Worm (Caenorhabditis elegans) whole organism, mixed stage, embryonic: ENCODE measurements around the gene hex-5.

Experiments used
- blmp-1 ChIP-seq: fragments of 150-350 bp; optimal IDR thresholded peaks from 2 replicates; lab custom pipeline; 2014; ENCODE audit warnings: missing biosample characterization, missing genetic modification characterization
- ceh-39 ChIP-seq: fragments of 150-350 bp; optimal IDR thresholded peaks from 2 replicates; lab custom pipeline; 2014; ENCODE audit warnings: missing biosample characterization, missing genetic modification characterization
- elt-3 ChIP-seq: fragments of 150-350 bp; optimal IDR thresholded peaks from 2 replicates; lab custom pipeline; 2014; ENCODE audit warnings: missing biosample characterization, missing genetic modification characterization
- sem-2 ChIP-seq: fragments of 200-800 bp; sonication (Bioruptor generic); optimal IDR thresholded peaks from 2 replicates; lab custom pipeline; 2018; ENCODE audit warnings: mild to moderate bottlenecking, missing genetic modification characterization, missing compliant biosample characterization
- snpc-4 ChIP-seq: fragments of 150-350 bp; optimal IDR thresholded peaks from 2 replicates; lab custom pipeline; 2014; ENCODE audit warnings: missing biosample characterization, missing genetic modification characterization
- unc-39 ChIP-seq: fragments of 150-350 bp; optimal IDR thresholded peaks from 2 replicates; lab custom pipeline; 2014; ENCODE audit warnings: missing biosample characterization, missing genetic modification characterization
- unc-62 ChIP-seq: fragments of 150-350 bp; optimal IDR thresholded peaks from 2 replicates; lab custom pipeline; 2014; ENCODE audit warnings: missing biosample characterization, missing genetic modification reagents, missing genetic modification characterization

DNA sequence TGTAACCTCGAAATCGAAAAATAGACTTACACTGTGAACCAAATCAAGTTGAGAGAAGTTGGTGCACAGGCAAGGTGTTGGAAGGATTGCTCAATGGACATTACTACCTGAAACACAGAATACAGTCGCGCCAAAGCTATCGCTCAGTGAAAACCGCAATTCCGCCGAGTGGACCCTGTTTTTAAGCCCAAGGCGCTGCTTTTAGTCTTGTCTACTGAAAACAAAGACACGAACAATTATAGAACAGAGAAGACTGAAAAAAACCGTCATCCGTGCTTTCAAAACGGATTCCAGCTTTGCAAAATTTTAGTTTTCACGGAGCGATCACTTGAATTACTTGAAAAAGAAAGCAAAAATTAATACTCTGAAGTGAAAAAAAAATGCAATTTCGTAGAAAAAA, 36.9 kb downstream of the hex-5 start, which contains the start of gene F31F6.1:
- TF ChIP-seq sem-2 (GFP tag; lab: Kevin White, UChicago) = no peak
- no peak for TF ChIP-seq elt-3 (tag; lab: Kevin White, UChicago)
- no peak for TF ChIP-seq unc-39 (tag; lab: Kevin White, UChicago)
- no peak for TF ChIP-seq blmp-1 (tag; lab: Kevin White, UChicago)
- TF ChIP-seq unc-62 (GFP tag; lab: Kevin White, UChicago) = no peak
- TF ChIP-seq ceh-39 (tag; lab: Kevin White, UChicago) = no peak
- TF ChIP-seq snpc-4 (tag; lab: Kevin White, UChicago) = no peak
